Fruit fly (Drosophila melanogaster): Measurements from ENCODE around the gene kst.

kst gene

dm6 chr3L:3396056-3396455 lies 59.4 kb downstream of the kst start:
- TF ChIP-seq kay (GFP tag; ENCODE audit: borderline replicate concordance) (peak; percentile 0), CG14711 (tag; optimal IDR thresholded peaks at IDR 0.05) (no peak)

- TF ChIP-seq CG12768 (GFP tag; optimal IDR thresholded peaks at IDR 0.05) = no peak
These were observed 60.7 kb downstream of the kst start for dm6 chr3L:3397309-3397821.

DNA sequence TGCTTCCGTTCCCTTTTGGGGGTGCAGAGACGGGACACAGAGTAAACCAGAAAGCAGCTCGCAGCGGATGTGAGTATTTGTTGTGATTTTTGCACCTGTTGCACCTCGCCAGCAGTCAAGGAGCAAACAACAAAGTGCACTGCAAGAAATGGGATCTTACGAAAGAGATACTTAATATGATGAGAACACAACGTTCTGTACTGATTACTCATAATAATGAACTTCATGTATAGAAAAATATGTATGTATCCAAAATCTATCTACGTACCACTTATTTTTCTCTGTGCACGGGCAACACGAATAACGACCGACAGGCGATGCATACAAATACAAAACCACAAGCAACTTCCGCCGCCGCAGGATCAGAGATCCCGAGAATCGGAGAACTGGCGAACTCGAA lies 61.2 kb downstream of the kst start:
- no peak for TF ChIP-seq cic (GFP tag; optimal IDR thresholded peaks at IDR 0.05)
- TF ChIP-seq tj (GFP tag; optimal IDR thresholded peaks at IDR 0.05) = no peak
- no peak for TF ChIP-seq kay (GFP tag; ENCODE audit: borderline replicate concordance)
- TF ChIP-seq bab1 (GFP tag; optimal IDR thresholded peaks at IDR 0.05) = no peak
- no peak for TF ChIP-seq CG11617 (GFP tag; optimal IDR thresholded peaks at IDR 0.05)
- TF ChIP-seq Crg-1 (GFP tag; optimal IDR thresholded peaks at IDR 0.05) = no peak
- TF ChIP-seq ovo (GFP tag; optimal IDR thresholded peaks at IDR 0.05) = no peak
- no peak for TF ChIP-seq CG7101 (tag; optimal IDR thresholded peaks at IDR 0.05)
- no peak for TF ChIP-seq CG5204 (GFP tag; optimal IDR thresholded peaks at IDR 0.05)
- no peak for TF ChIP-seq CG33017 (tag; optimal IDR thresholded peaks at IDR 0.05)
- no peak for TF ChIP-seq toe (GFP tag; optimal IDR thresholded peaks at IDR 0.05)
- TF ChIP-seq Hr96 (GFP tag; optimal IDR thresholded peaks at IDR 0.05) = no peak
- no peak for TF ChIP-seq CG1620 (GFP tag; optimal IDR thresholded peaks at IDR 0.05)
- no peak for TF ChIP-seq pad (GFP tag; optimal IDR thresholded peaks at IDR 0.05)
- TF ChIP-seq Clk (GFP tag; optimal IDR thresholded peaks at IDR 0.05) = no peak
- no peak for TF ChIP-seq cnc (optimal IDR thresholded peaks at IDR 0.05)
- TF ChIP-seq CG7045 (GFP tag; optimal IDR thresholded peaks at IDR 0.05) = no peak

DNA sequence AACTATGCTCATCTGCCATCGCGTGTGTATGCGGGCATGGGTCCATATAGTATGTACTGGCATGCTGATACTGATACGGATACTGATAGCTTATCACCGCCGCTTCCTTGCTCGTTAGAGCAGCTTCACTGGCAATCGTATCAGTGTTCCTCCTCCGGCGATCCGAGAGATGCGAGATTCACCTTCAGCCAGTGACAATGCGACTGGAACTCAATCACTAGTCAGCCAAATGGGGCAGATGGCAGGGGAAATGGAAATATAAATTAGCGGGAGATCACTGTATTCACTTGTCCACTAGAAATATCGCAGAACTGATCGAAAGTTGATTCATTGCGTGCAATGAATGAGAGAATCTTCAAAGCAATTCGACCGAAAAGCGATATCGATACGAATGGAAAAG lies 61.8 kb downstream of the kst start:
- TF ChIP-seq Hr96 (GFP tag; optimal IDR thresholded peaks at IDR 0.05) (no peak), cic (GFP tag; optimal IDR thresholded peaks at IDR 0.05) (peak; percentile 48)

DNA sequence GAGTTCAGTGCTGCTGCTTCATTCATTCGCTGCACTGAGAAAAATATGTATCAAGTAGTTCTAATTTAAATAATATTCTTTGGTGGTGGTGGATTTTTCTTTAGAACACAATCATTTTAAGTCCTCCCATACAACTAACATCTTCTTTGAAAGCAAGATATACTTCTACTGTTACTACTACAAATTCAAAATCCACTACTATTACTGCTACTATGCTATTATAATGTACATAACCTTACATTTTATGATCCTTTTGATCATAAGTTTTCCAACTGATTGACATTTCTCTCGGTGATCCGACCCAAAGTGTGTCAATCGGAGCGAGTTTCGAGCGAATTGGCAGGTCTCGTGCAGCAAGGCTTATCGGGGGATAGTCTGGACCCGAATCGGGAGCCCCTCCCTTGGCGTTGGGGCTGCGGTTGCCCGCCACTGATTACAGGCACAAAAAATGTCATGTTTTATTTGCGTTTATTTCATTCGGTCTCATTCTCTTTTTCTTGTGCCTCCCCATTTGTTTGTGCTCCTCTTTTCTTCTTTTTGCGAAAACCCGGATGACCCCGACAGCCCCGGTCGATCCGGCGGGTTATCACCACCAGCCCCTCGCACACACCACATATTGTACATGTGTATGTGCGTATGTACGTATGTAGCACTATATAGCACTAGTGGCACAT lies 62.7 kb downstream of the kst start:
- no peak for TF ChIP-seq pad (GFP tag; optimal IDR thresholded peaks at IDR 0.05)
- no peak for TF ChIP-seq Clk (GFP tag; optimal IDR thresholded peaks at IDR 0.05)
- peak; percentile 8 for TF ChIP-seq CG33017 (tag; optimal IDR thresholded peaks at IDR 0.05)
- TF ChIP-seq cic (GFP tag; optimal IDR thresholded peaks at IDR 0.05) = peak; percentile 51

- no peak for TF ChIP-seq pad (GFP tag; optimal IDR thresholded peaks at IDR 0.05)
- TF ChIP-seq cic (GFP tag; optimal IDR thresholded peaks at IDR 0.05) = no peak
- peak; percentile 69 for TF ChIP-seq kay (GFP tag; ENCODE audit: borderline replicate concordance)
- peak; percentile 2 for TF ChIP-seq CG12768 (GFP tag; optimal IDR thresholded peaks at IDR 0.05)
- peak; percentile 13 for TF ChIP-seq bab1 (GFP tag; optimal IDR thresholded peaks at IDR 0.05)
- peak; percentile 67 for TF ChIP-seq tj (GFP tag; optimal IDR thresholded peaks at IDR 0.05)
- no peak for TF ChIP-seq toe (GFP tag; optimal IDR thresholded peaks at IDR 0.05)
These were observed 63.3 kb downstream of the kst start for dm6 chr3L:3399923-3400309.

dm6 chr3L:3400555-3401198 lies 64.0 kb downstream of the kst start:
- TF ChIP-seq cic (GFP tag; optimal IDR thresholded peaks at IDR 0.05) = peak; percentile 80
- no peak for TF ChIP-seq ovo (GFP tag; optimal IDR thresholded peaks at IDR 0.05)
- no peak for TF ChIP-seq pad (GFP tag; optimal IDR thresholded peaks at IDR 0.05)
- no peak for TF ChIP-seq CG7101 (tag; optimal IDR thresholded peaks at IDR 0.05)
- TF ChIP-seq CG12768 (GFP tag; optimal IDR thresholded peaks at IDR 0.05) = peak; percentile 1
- TF ChIP-seq tj (GFP tag; optimal IDR thresholded peaks at IDR 0.05) = no peak
- peak; percentile 69 for TF ChIP-seq kay (GFP tag; ENCODE audit: borderline replicate concordance)

DNA sequence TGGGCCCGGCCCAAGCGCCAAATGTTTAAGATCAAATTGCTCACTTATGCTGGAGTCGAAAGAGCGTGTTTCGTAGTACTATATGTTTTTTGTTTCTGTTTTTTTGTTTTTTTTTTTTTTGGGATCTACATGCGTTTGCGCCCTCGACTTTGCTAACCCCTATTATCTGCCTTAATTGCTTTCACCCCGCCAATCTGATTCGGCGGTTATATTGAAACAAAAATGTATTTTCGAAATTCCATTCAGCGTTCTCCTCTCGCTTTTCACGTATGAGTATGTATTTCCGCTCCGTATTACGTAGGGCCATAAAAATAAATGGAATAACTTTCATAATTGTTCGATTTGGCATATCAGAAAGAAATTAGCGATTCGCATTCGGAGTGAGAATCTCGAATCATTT lies 68.9 kb downstream of the kst start:
- no peak for TF ChIP-seq Clk (GFP tag; optimal IDR thresholded peaks at IDR 0.05)
- no peak for TF ChIP-seq ovo (GFP tag; optimal IDR thresholded peaks at IDR 0.05)
- TF ChIP-seq cic (GFP tag; optimal IDR thresholded peaks at IDR 0.05) = no peak
- TF ChIP-seq CG33017 (tag; optimal IDR thresholded peaks at IDR 0.05) = no peak
- TF ChIP-seq Mnt (GFP tag; optimal IDR thresholded peaks at IDR 0.05) = no peak
- TF ChIP-seq Hr96 (GFP tag; optimal IDR thresholded peaks at IDR 0.05) = no peak
- TF ChIP-seq pad (GFP tag; optimal IDR thresholded peaks at IDR 0.05) = no peak
- TF ChIP-seq bab1 (GFP tag; optimal IDR thresholded peaks at IDR 0.05) = no peak

Data from whole organism, adult.